Fruit fly (Drosophila melanogaster): Measurements from ENCODE around the gene chb.

dm6 chr3L:21123453-21123852, 49.2 kb upstream of the chb start, which contains the start of gene CG33284:
- TF ChIP-seq GATAd (GFP tag; optimal IDR thresholded peaks at IDR 0.05) = no peak
- no peak for TF ChIP-seq Abd-B (GFP tag; optimal IDR thresholded peaks at IDR 0.05)
- TF ChIP-seq rgr (GFP tag; optimal IDR thresholded peaks at IDR 0.05) = no peak
- TF ChIP-seq psq (GFP tag; optimal IDR thresholded peaks at IDR 0.05) = no peak
- no peak for TF ChIP-seq CrebA (GFP tag; optimal IDR thresholded peaks at IDR 0.05; ENCODE audit: borderline replicate concordance)
- no peak for TF ChIP-seq lola (GFP tag; optimal IDR thresholded peaks at IDR 0.05)
- no peak for TF ChIP-seq Hr78 (GFP tag; optimal IDR thresholded peaks at IDR 0.05)
- TF ChIP-seq dl (GFP tag; optimal IDR thresholded peaks at IDR 0.05; ENCODE audit: insufficient read depth in 1 of 2, partially characterized antibody in 2 of 2) = no peak
- TF ChIP-seq Jra (GFP tag; optimal IDR thresholded peaks at IDR 0.05) = no peak
- no peak for TF ChIP-seq h (GFP tag; optimal IDR thresholded peaks at IDR 0.05)
- no peak for TF ChIP-seq pan (optimal IDR thresholded peaks at IDR 0.05)
- TF ChIP-seq Sp1 (GFP tag; optimal IDR thresholded peaks at IDR 0.05) = no peak
- TF ChIP-seq Hnf4 (GFP tag; optimal IDR thresholded peaks at IDR 0.05) = no peak
- TF ChIP-seq foxo (GFP tag; optimal IDR thresholded peaks at IDR 0.05) = no peak

Measured in whole organism, wandering third instar larva.